Worm (Caenorhabditis elegans): Measurements from ENCODE around the gene nhr-238.

- TF ChIP-seq hnd-1 (tag; optimal IDR thresholded peaks at IDR 0.05): no peak
- TF ChIP-seq ceh-36 (tag; optimal IDR thresholded peaks at IDR 0.05): no peak
- no peak for TF ChIP-seq aly-1 (tag; optimal IDR thresholded peaks at IDR 0.05)
- no peak for TF ChIP-seq pes-1 (GFP tag; IDR thresholded peaks at IDR 0.05)
- TF ChIP-seq hmg-4 (GFP tag; optimal IDR thresholded peaks at IDR 0.05): no peak
- no peak for TF ChIP-seq sea-1 (GFP tag; conservative IDR thresholded peaks at IDR 0.05)
- TF ChIP-seq tra-4 (tag; optimal IDR thresholded peaks at IDR 0.05): no peak
- TF ChIP-seq ama-1 (optimal IDR thresholded peaks at IDR 0.05): no peak
Measured at ce11 chrV:1648000-1648399, 18.8 kb upstream of the nhr-238 start, which contains the start of gene irld-45.
